Worm (Caenorhabditis elegans) whole organism, L4 larva: ENCODE data around the gene C34C12.12.

Experiments
- D1046.2 ChIP-seq: fragments of 200-800 bp; sonication (Bioruptor generic); IDR thresholded peaks from 2 replicates; pipeline ENCODE4 v1.3.6; 2022; ENCODE audit warnings: missing genetic modification characterization, missing compliant biosample characterization
- F10B5.3 ChIP-seq: sonication (generic microtip); optimal IDR thresholded peaks from 2 replicates; lab custom pipeline; 2016; ENCODE audit warnings: mild to moderate bottlenecking, missing genetic modification characterization, missing compliant biosample characterization
- F37D6.2 ChIP-seq: sonication (generic microtip); optimal IDR thresholded peaks from 2 replicates; lab custom pipeline; 2016; ENCODE audit warnings: mild to moderate bottlenecking, missing genetic modification characterization, missing compliant biosample characterization
- F49E8.2 ChIP-seq: sonication (generic microtip); optimal IDR thresholded peaks from 2 replicates; lab custom pipeline; 2016; ENCODE audit warnings: missing compliant biosample characterization, mild to moderate bottlenecking, missing genetic modification characterization, borderline replicate concordance
- Y48G9A.11 ChIP-seq: fragments of 200-800 bp; sonication (Bioruptor generic); IDR thresholded peaks from 2 replicates; pipeline ENCODE4 v1.3.6; 2022; ENCODE audit warnings: missing genetic modification reagents, missing genetic modification characterization, missing compliant biosample characterization
- Y75B8A.6 ChIP-seq: fragments of 200-800 bp; sonication (Bioruptor generic); IDR thresholded peaks from 2 replicates; pipeline ENCODE4 v1.3.6; 2022; ENCODE audit warnings: missing genetic modification reagents, missing genetic modification characterization, missing compliant biosample characterization
- ZK337.2 ChIP-seq: fragments of 200-800 bp; sonication (Bioruptor generic); IDR thresholded peaks from 2 replicates; pipeline ENCODE4 v1.3.6; 2022; ENCODE audit warnings: missing genetic modification reagents, missing genetic modification characterization, missing compliant biosample characterization
- aha-1 ChIP-seq: fragments of 150-350 bp; peaks from one replicate; lab custom pipeline; 2014; ENCODE audit warnings: missing biosample characterization, missing genetic modification characterization
- aly-2 ChIP-seq: sonication (generic microtip); optimal IDR thresholded peaks from 2 replicates; lab custom pipeline; 2018; ENCODE audit warnings: missing biosample characterization, missing genetic modification characterization
- ama-1 ChIP-seq: fragments of 150-350 bp; optimal IDR thresholded peaks from 2 replicates; lab custom pipeline; 2014; ENCODE audit warnings: inconsistent platforms, mixed read lengths
- ceh-62 ChIP-seq: sonication (generic microtip); optimal IDR thresholded peaks from 2 replicates; lab custom pipeline; 2017; ENCODE audit warnings: missing biosample characterization, missing genetic modification characterization
- daf-12 ChIP-seq: fragments of 150-350 bp; optimal IDR thresholded peaks from 2 replicates; lab custom pipeline; 2014; ENCODE audit warnings: missing biosample characterization, missing genetic modification reagents, missing genetic modification characterization
- daf-16 ChIP-seq, 3 experiments: sonication (generic microtip); optimal IDR thresholded peaks; 2 replicates each; lab custom pipeline; 2016 to 2017; ENCODE audit warnings: missing genetic modification characterization in 3 of 3, missing genetic modification reagents in 3 of 3, mild to moderate bottlenecking in 2 of 3, missing compliant biosample characterization in 2 of 3, missing biosample characterization in 1 of 3, moderate library complexity in 1 of 3
- daf-8 ChIP-seq: fragments of 200-800 bp; sonication (Bioruptor generic); IDR thresholded peaks from 2 replicates; pipeline ENCODE4 v1.3.6; 2022; ENCODE audit warnings: missing genetic modification characterization, missing compliant biosample characterization
- dmd-6 ChIP-seq: fragments of 200-800 bp; sonication (Bioruptor generic); IDR thresholded peaks from 2 replicates; pipeline ENCODE4 v1.3.6; 2022; ENCODE audit warnings: missing genetic modification reagents, missing genetic modification characterization, missing compliant biosample characterization
- dmd-8 ChIP-seq: fragments of 200-800 bp; sonication (Bioruptor generic); IDR thresholded peaks from 2 replicates; pipeline ENCODE4 v1.3.6; 2022; ENCODE audit warnings: missing genetic modification characterization, missing compliant biosample characterization
- dpl-1 ChIP-seq: fragments of 150-350 bp; optimal IDR thresholded peaks from 2 replicates; lab custom pipeline; 2014; ENCODE audit warnings: missing biosample characterization, missing genetic modification reagents, missing genetic modification characterization
- duxl-1 ChIP-seq: sonication (generic microtip); optimal IDR thresholded peaks from 2 replicates; lab custom pipeline; 2016; ENCODE audit warnings: mild to moderate bottlenecking, missing genetic modification characterization, moderate library complexity, missing compliant biosample characterization; ENCODE audit not compliant: poor library complexity
- dve-1 ChIP-seq: sonication (generic microtip); optimal IDR thresholded peaks from 2 replicates; lab custom pipeline; 2017; ENCODE audit warnings: antibody characterized with exemption, mild to moderate bottlenecking, missing genetic modification characterization, missing compliant biosample characterization; ENCODE audit not compliant: insufficient read depth
- egl-43 ChIP-seq: fragments of 200-800 bp; sonication (Bioruptor generic); IDR thresholded peaks from 2 replicates; pipeline ENCODE4 v1.3.6; 2022; ENCODE audit warnings: missing genetic modification reagents, missing genetic modification characterization, missing compliant biosample characterization
- fkh-10 ChIP-seq: fragments of 150-350 bp; optimal IDR thresholded peaks from 2 replicates; lab custom pipeline; 2014; ENCODE audit warnings: missing biosample characterization, missing genetic modification reagents, missing genetic modification characterization
- fos-1 ChIP-seq: fragments of 150-350 bp; optimal IDR thresholded peaks from 2 replicates; lab custom pipeline; 2014; ENCODE audit warnings: missing biosample characterization, missing genetic modification characterization
- gei-8 ChIP-seq: fragments of 200-800 bp; sonication (Bioruptor generic); optimal IDR thresholded peaks from 2 replicates; lab custom pipeline; 2018; ENCODE audit warnings: mild to moderate bottlenecking, missing genetic modification characterization, missing compliant biosample characterization
- hlh-11 ChIP-seq: fragments of 200-800 bp; sonication (Bioruptor generic); optimal IDR thresholded peaks from 2 replicates; lab custom pipeline; 2018; ENCODE audit warnings: mild to moderate bottlenecking, missing genetic modification characterization, missing compliant biosample characterization
- lin-13 ChIP-seq: fragments of 150-350 bp; optimal IDR thresholded peaks from 2 replicates; lab custom pipeline; 2014; ENCODE audit warnings: missing biosample characterization, missing genetic modification reagents, missing genetic modification characterization
- lin-29 ChIP-seq: fragments of 200-800 bp; sonication (Bioruptor generic); IDR thresholded peaks from 2 replicates; pipeline ENCODE4 v1.3.6; 2022; ENCODE audit warnings: missing genetic modification reagents, missing genetic modification characterization, missing compliant biosample characterization
- lin-39 ChIP-seq: fragments of 150-350 bp; optimal IDR thresholded peaks from 2 replicates; lab custom pipeline; 2014; ENCODE audit warnings: missing biosample characterization, missing genetic modification reagents, missing genetic modification characterization
- madf-5 ChIP-seq, 2 experiments: fragments of 200-800 bp; sonication (Bioruptor generic); IDR thresholded peaks; 2 replicates each; pipeline ENCODE4 v1.3.6; 2022; ENCODE audit warnings: missing compliant biosample characterization in 2 of 2, missing genetic modification characterization in 2 of 2
- mep-1 ChIP-seq: fragments of 150-350 bp; sonication (generic microtip); optimal IDR thresholded peaks from 3 replicates; lab custom pipeline; 2014; ENCODE audit warnings: missing biosample characterization, missing genetic modification characterization
- mes-2 ChIP-seq: sonication (generic microtip); optimal IDR thresholded peaks from 2 replicates; lab custom pipeline; 2016; ENCODE audit warnings: missing genotype, mild to moderate bottlenecking, missing genetic modification characterization, missing compliant biosample characterization; ENCODE audit not compliant: poor library complexity, severe bottlenecking
- mxl-3 ChIP-seq: fragments of 200-800 bp; sonication (Bioruptor generic); optimal IDR thresholded peaks from 2 replicates; lab custom pipeline; 2018; ENCODE audit warnings: mild to moderate bottlenecking, missing genetic modification characterization, missing compliant biosample characterization
- nhr-111 ChIP-seq: fragments of 200-800 bp; sonication (Bioruptor generic); optimal IDR thresholded peaks from 2 replicates; lab custom pipeline; 2018; ENCODE audit warnings: mild to moderate bottlenecking, missing genetic modification characterization, missing compliant biosample characterization
- nhr-25 ChIP-seq: sonication (generic microtip); optimal IDR thresholded peaks from 2 replicates; lab custom pipeline; 2017; ENCODE audit warnings: missing genetic modification characterization, mild to moderate bottlenecking, missing compliant biosample characterization, antibody characterized with exemption, moderate library complexity, borderline replicate concordance; ENCODE audit not compliant: insufficient read depth
- nhr-28 ChIP-seq: fragments of 150-350 bp; optimal IDR thresholded peaks from 2 replicates; lab custom pipeline; 2014; ENCODE audit warnings: missing biosample characterization, missing genetic modification characterization
- nhr-42 ChIP-seq: fragments of 200-800 bp; sonication (Bioruptor generic); IDR thresholded peaks from 2 replicates; pipeline ENCODE4 v1.3.6; 2022; ENCODE audit warnings: missing genetic modification characterization, missing compliant biosample characterization
- nhr-48 ChIP-seq: sonication (generic microtip); optimal IDR thresholded peaks from 2 replicates; lab custom pipeline; 2016; ENCODE audit warnings: mild to moderate bottlenecking, missing genetic modification characterization, missing compliant biosample characterization
- nhr-6 ChIP-seq: fragments of 150-350 bp; optimal IDR thresholded peaks from 2 replicates; lab custom pipeline; 2014; ENCODE audit warnings: missing biosample characterization, missing genetic modification characterization
- nhr-76 ChIP-seq: fragments of 150-350 bp; optimal IDR thresholded peaks from 2 replicates; lab custom pipeline; 2014; ENCODE audit warnings: missing biosample characterization, missing genetic modification characterization
- php-3 ChIP-seq: fragments of 200-800 bp; sonication (Bioruptor generic); IDR thresholded peaks from 2 replicates; pipeline ENCODE4 v1.3.6; 2022; ENCODE audit warnings: missing genetic modification reagents, missing genetic modification characterization, missing compliant biosample characterization
- pqm-1 ChIP-seq: sonication (generic microtip); optimal IDR thresholded peaks from 2 replicates; lab custom pipeline; 2017; ENCODE audit warnings: missing biosample characterization, missing genetic modification characterization
- rbr-2 ChIP-seq: sonication (generic microtip); optimal IDR thresholded peaks from 2 replicates; lab custom pipeline; 2016; ENCODE audit warnings: missing genotype, missing genetic modification characterization, missing compliant biosample characterization
- saeg-2 ChIP-seq: fragments of 200-800 bp; sonication (Bioruptor generic); IDR thresholded peaks from 2 replicates; pipeline ENCODE4 v1.3.6; 2022; ENCODE audit warnings: missing genetic modification reagents, missing genetic modification characterization, missing compliant biosample characterization
- sdz-12 ChIP-seq: fragments of 200-800 bp; sonication (Bioruptor generic); optimal IDR thresholded peaks from 2 replicates; lab custom pipeline; 2018; ENCODE audit warnings: mild to moderate bottlenecking, missing genetic modification characterization, missing compliant biosample characterization
- skn-1 ChIP-seq: fragments of 150-350 bp; optimal IDR thresholded peaks from 2 replicates; lab custom pipeline; 2014; ENCODE audit warnings: missing biosample characterization, missing genetic modification characterization
- unc-62 ChIP-seq, 3 experiments: fragments of 150-350 bp in 1 of 3; sonication (generic microtip); optimal IDR thresholded peaks in 2 of 3; peaks in 1 of 3; 1 replicate in 1 of 3; 2 replicates in 2 of 3; lab custom pipeline; 2014 to 2017; ENCODE audit warnings: missing biosample characterization in 3 of 3, missing genetic modification characterization in 3 of 3, missing genetic modification reagents in 3 of 3, missing genotype in 1 of 3
- zfp-3 ChIP-seq: fragments of 200-800 bp; sonication (Bioruptor generic); conservative IDR thresholded peaks from 2 replicates; pipeline ENCODE4 v1.3.6; 2022; ENCODE audit warnings: missing genetic modification reagents, missing genetic modification characterization, missing compliant biosample characterization

Gene C34C12.12

DNA sequence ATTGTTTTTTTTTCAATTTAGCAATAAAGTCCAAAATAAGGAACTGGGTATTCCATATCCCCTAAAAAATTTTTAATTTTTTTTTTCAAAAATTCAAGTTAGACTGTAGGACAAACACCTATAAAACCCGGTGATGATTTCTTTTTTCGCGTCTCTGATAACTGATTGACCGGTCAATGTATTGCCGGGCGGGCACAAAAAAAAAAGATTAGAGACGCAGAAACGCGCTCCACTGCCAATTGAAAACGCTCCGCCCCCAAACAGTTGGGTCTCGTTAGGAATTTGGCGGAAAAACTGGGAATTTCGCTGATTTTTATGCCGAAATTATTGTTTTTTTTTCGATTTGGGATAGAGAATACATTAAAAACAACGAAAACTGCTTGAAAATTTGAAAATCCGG is 15.4 kb downstream of the C34C12.12 start:
- TF ChIP-seq nhr-48 (tag; lab: Kevin White, UChicago): no peak
- TF ChIP-seq hlh-11 (tag; lab: Kevin White, UChicago): peak; percentile 33
- no peak for TF ChIP-seq D1046.2 (GFP tag; lab: Robert Waterston, UW)
- no peak for TF ChIP-seq mes-2
- TF ChIP-seq nhr-42 (GFP tag; lab: Robert Waterston, UW): no peak
- no peak for TF ChIP-seq mxl-3 (GFP tag; lab: Kevin White, UChicago)
- no peak for TF ChIP-seq Y48G9A.11 (GFP tag; lab: Robert Waterston, UW)
- TF ChIP-seq nhr-28 (tag; lab: Kevin White, UChicago): peak; percentile 36
- no peak for TF ChIP-seq Y75B8A.6 (GFP tag; lab: Robert Waterston, UW)
- no peak for TF ChIP-seq dpl-1 (GFP tag; lab: Kevin White, UChicago)
- TF ChIP-seq egl-43 (GFP tag; lab: Robert Waterston, UW): no peak
- peak; percentile 62 for TF ChIP-seq aha-1
- no peak for TF ChIP-seq nhr-6 (tag; lab: Kevin White, UChicago)
- TF ChIP-seq dve-1 (tag; lab: Kevin White, UChicago): peak; percentile 5
- TF ChIP-seq daf-8: no peak
- TF ChIP-seq lin-39 (tag; lab: Kevin White, UChicago): no peak
- peak; percentile 20; the same call in 1 of the 2 replicates for TF ChIP-seq dmd-6 (GFP tag; lab: Robert Waterston, UW)
- no peak for TF ChIP-seq F10B5.3 (tag; lab: Kevin White, UChicago)
- TF ChIP-seq aly-2 (tag; lab: Kevin White, UChicago): no peak
- no peak for TF ChIP-seq gei-8 (GFP tag; lab: Kevin White, UChicago)
- no peak for TF ChIP-seq skn-1 (tag; lab: Kevin White, UChicago)
- no peak for TF ChIP-seq mep-1
- peak; percentile 30 for TF ChIP-seq pqm-1
- TF ChIP-seq F37D6.2 (tag; lab: Kevin White, UChicago): no peak
- TF ChIP-seq fos-1 (tag; lab: Kevin White, UChicago): no peak

DNA sequence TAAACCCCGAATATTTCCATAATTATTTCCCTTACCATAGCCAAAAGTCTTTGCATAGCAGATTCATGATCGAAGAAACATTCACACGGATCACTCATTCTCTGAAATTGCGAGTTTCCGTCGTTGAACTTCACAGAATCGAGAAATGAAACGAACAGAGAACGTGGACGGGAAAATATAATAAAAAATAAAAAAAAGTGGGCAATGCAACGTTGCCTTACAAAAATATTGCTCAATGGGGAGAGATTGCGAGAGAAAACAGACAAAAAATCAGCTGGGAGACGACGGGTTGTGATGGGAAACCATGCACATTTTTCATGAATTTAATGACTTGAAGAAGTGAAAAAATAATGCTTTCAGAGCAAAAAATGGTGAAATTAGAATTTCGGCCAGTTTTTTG is 16.7 kb downstream of the C34C12.12 start, which contains the start of gene smim-14:
TSS of gene smim-14 (minus strand) at position 101 of the 400 bp plus-strand sequence.
- TF ChIP-seq daf-16 (GFP tag; optimal IDR thresholded peaks at IDR 0.05; lab: Kevin White, UChicago) (no peak), daf-16 (tag; optimal IDR thresholded peaks at IDR 0.05; lab: Kevin White, UChicago) (peak; percentile 34), mes-2 (peak; percentile 29), rbr-2 (tag; lab: Kevin White, UChicago) (no peak), sdz-12 (GFP tag; lab: Kevin White, UChicago) (no peak), madf-5 (GFP tag; IDR thresholded peaks at IDR 0.05; lab: Robert Waterston, UW) (no peak), duxl-1 (tag; lab: Kevin White, UChicago) (no peak)

DNA sequence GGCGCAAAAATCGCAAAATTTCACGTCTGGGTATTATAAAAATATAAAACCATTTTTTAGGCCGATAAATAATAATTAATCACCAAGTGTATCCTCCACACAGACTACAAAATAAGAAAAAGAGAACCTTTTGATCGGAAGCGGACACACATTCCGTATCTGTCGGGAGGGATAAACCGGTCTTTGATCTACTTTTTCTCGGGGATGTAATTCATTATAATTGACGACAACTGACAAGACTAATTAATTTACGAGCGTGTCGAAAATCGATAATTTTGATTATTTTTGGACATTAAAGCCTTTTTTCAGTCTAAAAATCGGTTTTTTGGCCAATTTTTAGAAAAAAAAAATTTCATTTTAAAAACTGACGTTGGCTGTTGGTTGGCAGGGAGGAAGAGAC is 17.4 kb downstream of the C34C12.12 start:
- TF ChIP-seq ceh-62 (tag; lab: Kevin White, UChicago) (no peak), nhr-25 (tag; lab: Kevin White, UChicago) (no peak), nhr-42 (GFP tag; lab: Robert Waterston, UW) (no peak), nhr-48 (tag; lab: Kevin White, UChicago) (no peak), pqm-1 (no peak), nhr-111 (GFP tag; lab: Kevin White, UChicago) (no peak), dmd-8 (GFP tag; lab: Robert Waterston, UW) (no peak), ZK337.2 (GFP tag; lab: Robert Waterston, UW) (no peak), fkh-10 (GFP tag; lab: Kevin White, UChicago) (no peak), F49E8.2 (tag; lab: Kevin White, UChicago) (no peak), ama-1 (no peak), lin-29 (GFP tag; lab: Robert Waterston, UW) (no peak), saeg-2 (GFP tag; lab: Robert Waterston, UW) (no peak), daf-16 (GFP tag; optimal IDR thresholded peaks at IDR 0.05; lab: Kevin White, UChicago) (no peak), daf-16 (tag; optimal IDR thresholded peaks at IDR 0.05; lab: Kevin White, UChicago) (no peak), daf-12 (tag; lab: Kevin White, UChicago) (no peak), nhr-76 (tag; lab: Kevin White, UChicago) (no peak), hlh-11 (tag; lab: Kevin White, UChicago) (peak; percentile 40), zfp-3 (GFP tag; lab: Robert Waterston, UW) (no peak), rbr-2 (tag; lab: Kevin White, UChicago) (no peak), php-3 (GFP tag; lab: Robert Waterston, UW) (0 out of 2 replicates have a peak, but pooled peaks have one; percentile 28), nhr-28 (tag; lab: Kevin White, UChicago) (peak; percentile 97), nhr-6 (tag; lab: Kevin White, UChicago) (no peak), lin-13 (GFP tag; lab: Kevin White, UChicago) (no peak), aly-2 (tag; lab: Kevin White, UChicago) (no peak), unc-62 (GFP tag; optimal IDR thresholded peaks at IDR 0.05 in 1 of 2; lab: Kevin White, UChicago) (peak in 1 of 2 experiments; percentile 79), unc-62 (tag; optimal IDR thresholded peaks at IDR 0.05; lab: Kevin White, UChicago) (no peak)
